Worm (Caenorhabditis elegans) whole organism, L4 larva: ENCODE results near the gene tni-3.

Source experiments
- F26F4.8 ChIP-seq: fragments of 200-800 bp; sonication (Bioruptor generic); conservative IDR thresholded peaks from 2 replicates; pipeline ENCODE4 v1.3.6; 2022; ENCODE audit warnings: missing genetic modification characterization, missing compliant biosample characterization
- F37D6.2 ChIP-seq: sonication (generic microtip); optimal IDR thresholded peaks from 2 replicates; lab custom pipeline; 2016; ENCODE audit warnings: mild to moderate bottlenecking, missing genetic modification characterization, missing compliant biosample characterization
- F49E8.2 ChIP-seq: sonication (generic microtip); optimal IDR thresholded peaks from 2 replicates; lab custom pipeline; 2016; ENCODE audit warnings: missing compliant biosample characterization, mild to moderate bottlenecking, missing genetic modification characterization, borderline replicate concordance
- Y105C5A.15 ChIP-seq: fragments of 200-800 bp; sonication (Bioruptor generic); IDR thresholded peaks from 2 replicates; pipeline ENCODE4 v1.3.6; 2022; ENCODE audit warnings: missing genetic modification characterization, missing compliant biosample characterization
- Y75B8A.6 ChIP-seq: fragments of 200-800 bp; sonication (Bioruptor generic); IDR thresholded peaks from 2 replicates; pipeline ENCODE4 v1.3.6; 2022; ENCODE audit warnings: missing genetic modification reagents, missing genetic modification characterization, missing compliant biosample characterization
- ZK337.2 ChIP-seq: fragments of 200-800 bp; sonication (Bioruptor generic); IDR thresholded peaks from 2 replicates; pipeline ENCODE4 v1.3.6; 2022; ENCODE audit warnings: missing genetic modification reagents, missing genetic modification characterization, missing compliant biosample characterization
- attf-4 ChIP-seq: sonication (generic microtip); optimal IDR thresholded peaks from 3 replicates; lab custom pipeline; 2017; ENCODE audit warnings: missing biosample characterization, missing genetic modification characterization
- ceh-28 ChIP-seq: fragments of 150-350 bp; optimal IDR thresholded peaks from 2 replicates; lab custom pipeline; 2014; ENCODE audit warnings: missing biosample characterization, missing genetic modification reagents, missing genetic modification characterization
- ceh-82 ChIP-seq: sonication (generic microtip); optimal IDR thresholded peaks from 2 replicates; lab custom pipeline; 2017; ENCODE audit warnings: missing biosample characterization, missing genetic modification characterization
- ces-1 ChIP-seq: fragments of 150-350 bp; sonication (generic microtip); optimal IDR thresholded peaks from 4 replicates; lab custom pipeline; 2014; ENCODE audit warnings: missing biosample characterization, missing genetic modification reagents, missing genetic modification characterization
- ctbp-1 ChIP-seq: fragments of 200-800 bp; sonication (Bioruptor generic); IDR thresholded peaks from 2 replicates; pipeline ENCODE4 v1.3.6; 2022; ENCODE audit warnings: missing genetic modification reagents, missing genetic modification characterization, missing compliant biosample characterization
- daf-16 ChIP-seq, 3 experiments: sonication (generic microtip); optimal IDR thresholded peaks; 2 replicates each; lab custom pipeline; 2016 to 2017; ENCODE audit warnings: missing genetic modification characterization in 3 of 3, missing genetic modification reagents in 3 of 3, mild to moderate bottlenecking in 2 of 3, missing compliant biosample characterization in 2 of 3, missing biosample characterization in 1 of 3, moderate library complexity in 1 of 3
- dmd-9 ChIP-seq: fragments of 200-800 bp; sonication (Bioruptor generic); IDR thresholded peaks from 2 replicates; pipeline ENCODE4 v1.3.6; 2022; ENCODE audit warnings: missing genetic modification reagents, missing genetic modification characterization, missing compliant biosample characterization
- dpl-1 ChIP-seq: fragments of 150-350 bp; optimal IDR thresholded peaks from 2 replicates; lab custom pipeline; 2014; ENCODE audit warnings: missing biosample characterization, missing genetic modification reagents, missing genetic modification characterization
- dve-1 ChIP-seq: sonication (generic microtip); optimal IDR thresholded peaks from 2 replicates; lab custom pipeline; 2017; ENCODE audit warnings: antibody characterized with exemption, mild to moderate bottlenecking, missing genetic modification characterization, missing compliant biosample characterization; ENCODE audit not compliant: insufficient read depth
- hif-1 ChIP-seq, 2 experiments: sonication (generic microtip); optimal IDR thresholded peaks; 2 replicates each; lab custom pipeline; 2016 to 2017; ENCODE audit warnings: missing compliant biosample characterization in 2 of 2, missing genetic modification characterization in 2 of 2, missing genetic modification reagents in 2 of 2, missing genotype in 2 of 2, mild to moderate bottlenecking in 1 of 2
- hlh-30 ChIP-seq: sonication (generic microtip); optimal IDR thresholded peaks from 2 replicates; lab custom pipeline; 2017; ENCODE audit warnings: antibody characterized with exemption, mild to moderate bottlenecking, missing genetic modification characterization, missing compliant biosample characterization; ENCODE audit not compliant: insufficient read depth
- lin-1 ChIP-seq: fragments of 200-800 bp; sonication (Bioruptor generic); IDR thresholded peaks from 2 replicates; pipeline ENCODE4 v1.3.6; 2022; ENCODE audit warnings: missing genetic modification reagents, missing genetic modification characterization, missing compliant biosample characterization
- lin-29 ChIP-seq: fragments of 200-800 bp; sonication (Bioruptor generic); IDR thresholded peaks from 2 replicates; pipeline ENCODE4 v1.3.6; 2022; ENCODE audit warnings: missing genetic modification reagents, missing genetic modification characterization, missing compliant biosample characterization
- lir-3 ChIP-seq: sonication (generic microtip); optimal IDR thresholded peaks from 2 replicates; lab custom pipeline; 2016; ENCODE audit warnings: mild to moderate bottlenecking, missing genetic modification characterization, missing compliant biosample characterization
- lsy-2 ChIP-seq, 2 experiments: fragments of 150-350 bp in 1 of 2; sonication (generic microtip) in 1 of 2; optimal IDR thresholded peaks; 2 replicates each; lab custom pipeline; 2014 to 2017; ENCODE audit warnings: missing biosample characterization in 2 of 2, missing genetic modification characterization in 2 of 2
- mep-1 ChIP-seq: fragments of 150-350 bp; sonication (generic microtip); optimal IDR thresholded peaks from 3 replicates; lab custom pipeline; 2014; ENCODE audit warnings: missing biosample characterization, missing genetic modification characterization
- nhr-10 ChIP-seq: fragments of 150-350 bp; optimal IDR thresholded peaks from 2 replicates; lab custom pipeline; 2014; ENCODE audit warnings: missing biosample characterization, missing genetic modification characterization
- nhr-11 ChIP-seq: fragments of 150-350 bp; optimal IDR thresholded peaks from 2 replicates; lab custom pipeline; 2014; ENCODE audit warnings: missing biosample characterization, missing genetic modification characterization
- nhr-237 ChIP-seq: sonication (generic microtip); optimal IDR thresholded peaks from 2 replicates; lab custom pipeline; 2017; ENCODE audit warnings: missing biosample characterization, missing genetic modification characterization
- nhr-41 ChIP-seq: fragments of 200-800 bp; sonication (Bioruptor generic); IDR thresholded peaks from 2 replicates; pipeline ENCODE4 v1.3.6; 2022; ENCODE audit warnings: missing genetic modification reagents, missing genetic modification characterization, missing compliant biosample characterization
- nhr-76 ChIP-seq: fragments of 150-350 bp; optimal IDR thresholded peaks from 2 replicates; lab custom pipeline; 2014; ENCODE audit warnings: missing biosample characterization, missing genetic modification characterization
- nhr-77 ChIP-seq: fragments of 150-350 bp; optimal IDR thresholded peaks from 2 replicates; lab custom pipeline; 2014; ENCODE audit warnings: missing biosample characterization, missing genetic modification characterization
- php-3 ChIP-seq: fragments of 200-800 bp; sonication (Bioruptor generic); IDR thresholded peaks from 2 replicates; pipeline ENCODE4 v1.3.6; 2022; ENCODE audit warnings: missing genetic modification reagents, missing genetic modification characterization, missing compliant biosample characterization
- pqm-1 ChIP-seq: sonication (generic microtip); optimal IDR thresholded peaks from 2 replicates; lab custom pipeline; 2017; ENCODE audit warnings: missing biosample characterization, missing genetic modification characterization
- set-16 ChIP-seq: fragments of 200-800 bp; sonication (Bioruptor generic); IDR thresholded peaks from 2 replicates; pipeline ENCODE4 v1.3.6; 2022; ENCODE audit warnings: missing genetic modification reagents, missing genetic modification characterization, missing compliant biosample characterization
- snpc-4 ChIP-seq: fragments of 150-350 bp; optimal IDR thresholded peaks from 2 replicates; lab custom pipeline; 2014; ENCODE audit warnings: missing biosample characterization, missing genetic modification characterization
- spr-1 ChIP-seq: sonication (generic microtip); optimal IDR thresholded peaks from 2 replicates; lab custom pipeline; 2016; ENCODE audit warnings: mild to moderate bottlenecking, missing genetic modification characterization, missing compliant biosample characterization
- tag-97 ChIP-seq: fragments of 200-800 bp; sonication (Bioruptor generic); IDR thresholded peaks from 2 replicates; pipeline ENCODE4 v1.3.6; 2022; ENCODE audit warnings: missing genetic modification characterization, missing compliant biosample characterization
- unc-62 ChIP-seq, 3 experiments: fragments of 150-350 bp in 1 of 3; sonication (generic microtip); optimal IDR thresholded peaks in 2 of 3; peaks in 1 of 3; 1 replicate in 1 of 3; 2 replicates in 2 of 3; lab custom pipeline; 2014 to 2017; ENCODE audit warnings: missing biosample characterization in 3 of 3, missing genetic modification characterization in 3 of 3, missing genetic modification reagents in 3 of 3, missing genotype in 1 of 3
- vab-7 ChIP-seq: fragments of 200-800 bp; sonication (Bioruptor generic); IDR thresholded peaks from 2 replicates; pipeline ENCODE4 v1.3.6; 2022; ENCODE audit warnings: missing genetic modification reagents, missing genetic modification characterization, missing compliant biosample characterization
- zip-2 ChIP-seq: fragments of 150-350 bp; optimal IDR thresholded peaks from 2 replicates; lab custom pipeline; 2014; ENCODE audit warnings: missing biosample characterization, missing genetic modification characterization
- ztf-7 ChIP-seq: fragments of 150-350 bp; optimal IDR thresholded peaks from 2 replicates; lab custom pipeline; 2014; ENCODE audit warnings: missing biosample characterization, missing genetic modification characterization

Gene tni-3

DNA sequence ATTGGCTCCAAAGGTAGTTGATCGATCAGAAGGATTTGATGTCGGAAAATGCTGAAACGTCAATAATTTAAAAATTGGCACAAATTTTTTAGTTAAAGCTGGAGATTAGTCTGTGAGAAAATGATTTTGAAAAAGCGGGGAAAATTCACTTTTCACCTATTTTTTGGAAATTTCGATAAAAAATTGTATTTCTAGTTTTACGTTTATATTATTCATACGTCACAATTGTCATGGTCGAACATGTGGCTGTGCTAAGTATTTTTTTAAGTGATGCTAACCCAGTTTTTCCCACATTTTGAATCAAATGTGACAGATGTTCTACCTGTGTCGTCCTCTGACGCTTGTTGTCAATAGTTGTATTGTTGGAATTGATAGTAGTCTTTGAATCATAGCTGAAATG, 44.6 kb upstream of the tni-3 start:
- no peak for TF ChIP-seq nhr-11 (tag; lab: Kevin White, UChicago)
- peak in 1 of 2 experiments; percentile 94 for TF ChIP-seq unc-62 (GFP tag; optimal IDR thresholded peaks at IDR 0.05 in 1 of 2; lab: Kevin White, UChicago)
- no peak for TF ChIP-seq unc-62 (tag; optimal IDR thresholded peaks at IDR 0.05; lab: Kevin White, UChicago)
- TF ChIP-seq hlh-30 (tag; lab: Kevin White, UChicago): no peak
- TF ChIP-seq dmd-9 (GFP tag; lab: Robert Waterston, UW): no peak
- no peak for TF ChIP-seq lsy-2 (tag; optimal IDR thresholded peaks at IDR 0.05; lab: Kevin White, UChicago)
- TF ChIP-seq F49E8.2: no peak
- TF ChIP-seq lir-3: no peak
- no peak for TF ChIP-seq vab-7

ce11 chrV:16874966-16875365, 40.0 kb upstream of the tni-3 start, which contains the start of gene F49A5.10:
Gene F49A5.10, plus strand, starts transcription at chrV:16875266.
- no peak for TF ChIP-seq pqm-1 (tag; lab: Kevin White, UChicago)
- TF ChIP-seq mep-1: no peak
- TF ChIP-seq spr-1 (tag; lab: Kevin White, UChicago): no peak
- TF ChIP-seq zip-2 (tag; lab: Kevin White, UChicago): no peak
- TF ChIP-seq nhr-237 (tag; lab: Kevin White, UChicago): no peak
- TF ChIP-seq ztf-7: no peak
- TF ChIP-seq daf-16 (GFP tag; optimal IDR thresholded peaks at IDR 0.05; lab: Kevin White, UChicago): no peak
- no peak for TF ChIP-seq daf-16 (tag; optimal IDR thresholded peaks at IDR 0.05; lab: Kevin White, UChicago)
- TF ChIP-seq, all 104 proteins: peak for 0

DNA sequence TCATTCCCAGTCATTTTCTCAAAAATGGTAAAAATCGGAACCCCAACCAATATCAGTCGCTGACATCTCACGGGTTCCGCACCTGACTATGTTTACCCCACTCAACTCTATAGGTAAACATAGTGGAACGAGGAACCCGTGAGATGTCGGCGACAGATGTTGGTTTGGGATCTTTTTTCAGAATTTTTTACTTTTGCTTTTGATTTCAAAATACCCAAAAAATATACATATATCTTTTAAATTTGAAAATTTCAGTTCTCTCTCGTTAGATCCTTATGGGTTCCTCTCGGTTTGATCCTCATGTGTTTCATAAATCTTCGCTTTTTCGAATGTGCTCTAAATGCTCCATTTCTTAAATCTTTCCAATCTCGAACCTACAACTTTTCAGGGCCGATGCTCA, 38.7 kb upstream of the tni-3 start, which contains the start of gene srw-23:
Gene srw-23, plus strand, starts transcription at position 301 of the 400 bp plus-strand sequence.
- peak in 1 of 2 experiments; percentile 28 for TF ChIP-seq unc-62 (GFP tag; optimal IDR thresholded peaks at IDR 0.05 in 1 of 2; lab: Kevin White, UChicago)
- TF ChIP-seq unc-62 (tag; optimal IDR thresholded peaks at IDR 0.05; lab: Kevin White, UChicago): no peak
- TF ChIP-seq Y105C5A.15 (GFP tag; lab: Robert Waterston, UW): no peak
- TF ChIP-seq nhr-10: no peak

DNA sequence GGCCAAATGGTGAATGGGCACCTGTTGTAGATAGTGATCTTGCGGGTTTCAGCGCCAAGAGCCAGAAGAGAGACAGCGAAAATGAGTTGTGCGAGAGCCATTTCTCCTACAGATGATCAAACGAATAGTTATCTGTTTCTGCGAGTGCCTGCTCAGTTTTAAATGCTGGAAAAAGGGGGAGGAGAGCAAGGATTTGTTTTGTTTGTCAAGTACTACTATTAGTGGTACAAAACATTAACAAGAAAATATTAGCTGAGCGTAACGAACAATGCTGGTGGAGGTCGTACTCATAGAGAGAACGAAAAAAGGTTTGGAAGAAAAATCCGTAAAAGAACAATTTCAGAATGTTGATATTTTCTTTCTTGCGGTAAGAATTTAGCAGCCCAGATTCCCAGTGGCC, 36.5 kb upstream of the tni-3 start, which contains the start of gene thn-4:
Gene thn-4, minus strand, starts transcription at position 101 of the 400 bp plus-strand sequence.
- TF ChIP-seq mep-1 (no peak), tag-97 (no peak), ztf-7 (no peak), hif-1 (tag; optimal IDR thresholded peaks at IDR 0.05; lab: Kevin White, UChicago) (no peak), nhr-77 (no peak), ceh-82 (no peak)

DNA sequence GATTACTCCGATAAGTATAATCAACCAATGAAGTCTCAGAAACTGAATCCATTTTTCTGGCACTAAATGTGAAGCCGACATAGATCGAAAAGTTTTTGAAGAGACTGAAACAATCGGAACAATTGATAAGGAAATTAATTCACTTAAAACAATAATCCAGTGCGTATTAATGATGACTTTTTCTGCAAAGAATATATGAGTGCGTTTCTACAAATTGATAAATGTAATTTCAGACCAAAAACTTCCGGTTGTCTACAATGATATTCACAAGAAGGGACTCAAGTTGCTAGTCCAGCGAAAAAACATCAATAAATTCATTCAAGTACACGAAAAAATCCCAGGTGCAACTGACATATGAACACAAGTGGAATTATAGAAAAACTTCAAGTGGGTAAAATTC, 34.8 kb upstream of the tni-3 start, which contains the start of gene clec-33:
Gene clec-33, minus strand, starts transcription at position 101 of the 400 bp plus-strand sequence.
- TF ChIP-seq ces-1 (GFP tag; lab: Kevin White, UChicago) (no peak), snpc-4 (no peak), dmd-9 (GFP tag; lab: Robert Waterston, UW) (no peak), attf-4 (tag; lab: Kevin White, UChicago) (no peak), dpl-1 (GFP tag; lab: Kevin White, UChicago) (no peak), ceh-28 (tag; lab: Kevin White, UChicago) (no peak), Y75B8A.6 (no peak), ctbp-1 (GFP tag; lab: Robert Waterston, UW) (no peak), dve-1 (tag; lab: Kevin White, UChicago) (no peak), nhr-76 (tag; lab: Kevin White, UChicago) (no peak), nhr-41 (GFP tag; lab: Robert Waterston, UW) (no peak), F26F4.8 (GFP tag; lab: Robert Waterston, UW) (no peak), lin-29 (GFP tag; lab: Robert Waterston, UW) (no peak), php-3 (GFP tag; lab: Robert Waterston, UW) (no peak), set-16 (no peak), lin-1 (GFP tag; lab: Robert Waterston, UW) (no peak), F37D6.2 (tag; lab: Kevin White, UChicago) (no peak), ZK337.2 (GFP tag; lab: Robert Waterston, UW) (no peak)
